Worm (Caenorhabditis elegans): ENCODE results near the gene unc-83.

Gene unc-83

ce11 chrV:6436332-6436731 lies 28.5 kb upstream of the unc-83 start, which contains the start of gene hpo-19:
Gene hpo-19, plus strand, starts transcription at chrV:6436645.
- TF ChIP-seq pes-1 (GFP tag; IDR thresholded peaks at IDR 0.05) (no peak), F13C5.2 (tag; optimal IDR thresholded peaks at IDR 0.05) (no peak), hmbx-1 (tag; optimal IDR thresholded peaks at IDR 0.05) (no peak), ceh-13 (GFP tag; optimal IDR thresholded peaks at IDR 0.05) (no peak), hnd-1 (tag; optimal IDR thresholded peaks at IDR 0.05) (no peak)

DNA sequence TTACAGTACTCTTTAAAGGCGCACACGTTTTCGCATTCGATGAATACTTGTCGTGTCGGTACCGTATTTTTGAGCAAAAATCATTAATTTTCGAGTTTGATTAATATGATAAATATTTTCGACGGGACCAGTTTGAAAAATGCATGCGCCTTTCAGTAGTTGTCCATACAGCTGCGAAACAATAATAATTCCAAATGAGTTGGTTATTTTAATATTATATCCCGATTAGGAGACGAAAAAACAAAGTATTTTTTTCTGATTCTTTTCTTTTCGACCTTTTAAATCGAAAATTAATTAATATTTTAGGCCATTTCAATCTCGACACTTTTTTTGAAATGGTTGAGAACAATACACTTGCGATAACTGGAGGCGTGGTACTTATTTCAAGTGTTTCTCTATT lies 26.3 kb upstream of the unc-83 start, which contains the start of gene T05H4.4:
Gene T05H4.4, plus strand, starts transcription at position 301 of the 400 bp plus-strand sequence.
- TF ChIP-seq hmbx-1 (tag; optimal IDR thresholded peaks at IDR 0.05): no peak
- no peak for TF ChIP-seq ets-7 (tag; optimal IDR thresholded peaks at IDR 0.05)
- TF ChIP-seq tra-4 (tag; optimal IDR thresholded peaks at IDR 0.05): no peak
- TF ChIP-seq sea-1 (GFP tag; conservative IDR thresholded peaks at IDR 0.05): no peak
- TF ChIP-seq B0310.2 (tag; optimal IDR thresholded peaks at IDR 0.05): no peak
- TF ChIP-seq flt-1 (GFP tag; IDR thresholded peaks at IDR 0.05): no peak
- TF ChIP-seq tbx-11 (GFP tag; IDR thresholded peaks at IDR 0.05): no peak
- TF ChIP-seq hnd-1 (tag; optimal IDR thresholded peaks at IDR 0.05): no peak
- no peak for TF ChIP-seq F13C5.2 (tag; optimal IDR thresholded peaks at IDR 0.05)
- no peak for TF ChIP-seq aly-1 (tag; optimal IDR thresholded peaks at IDR 0.05)
- TF ChIP-seq ceh-36 (tag; optimal IDR thresholded peaks at IDR 0.05): no peak
- no peak for TF ChIP-seq tbx-37 (GFP tag; conservative IDR thresholded peaks at IDR 0.05)
- TF ChIP-seq hmg-4 (GFP tag; optimal IDR thresholded peaks at IDR 0.05): no peak
- TF ChIP-seq ama-1 (optimal IDR thresholded peaks at IDR 0.05): no peak
- TF ChIP-seq ceh-13 (GFP tag; optimal IDR thresholded peaks at IDR 0.05): no peak
- TF ChIP-seq scrt-1 (GFP tag; IDR thresholded peaks at IDR 0.05): no peak
- TF ChIP-seq pes-1 (GFP tag; IDR thresholded peaks at IDR 0.05): no peak

DNA sequence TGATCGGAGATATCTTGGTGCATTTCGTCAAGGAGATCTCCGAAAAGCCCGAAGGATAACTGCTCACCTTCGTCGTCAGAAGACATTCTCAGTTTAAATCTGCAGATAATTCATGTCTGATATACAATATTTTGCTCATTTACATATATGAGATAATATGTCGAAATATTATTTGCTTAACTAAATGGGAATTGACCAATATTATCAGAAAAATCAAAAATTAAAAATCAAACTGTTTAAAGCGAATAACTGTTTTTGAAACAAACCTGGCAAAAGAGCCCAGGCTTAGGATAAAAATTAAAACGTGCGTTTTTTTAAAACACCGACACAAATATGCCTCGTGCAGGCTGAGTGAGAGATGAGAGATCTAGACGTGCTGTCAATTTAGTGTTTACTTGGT lies 23.3 kb upstream of the unc-83 start, which contains the start of gene T05H4.15:
Gene T05H4.15, minus strand, starts transcription at position 101 of the 400 bp plus-strand sequence.
- no peak for TF ChIP-seq sea-1 (GFP tag; conservative IDR thresholded peaks at IDR 0.05)
- no peak for TF ChIP-seq aly-1 (tag; optimal IDR thresholded peaks at IDR 0.05)
- TF ChIP-seq ceh-13 (GFP tag; optimal IDR thresholded peaks at IDR 0.05): no peak
- no peak for TF ChIP-seq tbx-11 (GFP tag; IDR thresholded peaks at IDR 0.05)
- no peak for TF ChIP-seq tbx-37 (GFP tag; conservative IDR thresholded peaks at IDR 0.05)
- TF ChIP-seq B0310.2 (tag; optimal IDR thresholded peaks at IDR 0.05): no peak
- no peak for TF ChIP-seq pes-1 (GFP tag; IDR thresholded peaks at IDR 0.05)
- TF ChIP-seq hnd-1 (tag; optimal IDR thresholded peaks at IDR 0.05): no peak
- no peak for TF ChIP-seq ets-7 (tag; optimal IDR thresholded peaks at IDR 0.05)
- no peak for TF ChIP-seq F13C5.2 (tag; optimal IDR thresholded peaks at IDR 0.05)
- no peak for TF ChIP-seq scrt-1 (GFP tag; IDR thresholded peaks at IDR 0.05)
- no peak for TF ChIP-seq hmbx-1 (tag; optimal IDR thresholded peaks at IDR 0.05)
- no peak for TF ChIP-seq ceh-36 (tag; optimal IDR thresholded peaks at IDR 0.05)
- no peak for TF ChIP-seq ama-1 (optimal IDR thresholded peaks at IDR 0.05)
- TF ChIP-seq tra-4 (tag; optimal IDR thresholded peaks at IDR 0.05): no peak

ce11 chrV:6442037-6442436 lies 22.8 kb upstream of the unc-83 start, which contains the start of gene T05H4.3:
Gene T05H4.3, plus strand, starts transcription at chrV:6442337.
- TF ChIP-seq pes-1 (GFP tag; IDR thresholded peaks at IDR 0.05): no peak
- no peak for TF ChIP-seq tra-4 (tag; optimal IDR thresholded peaks at IDR 0.05)
- TF ChIP-seq flt-1 (GFP tag; IDR thresholded peaks at IDR 0.05): no peak
- no peak for TF ChIP-seq hnd-1 (tag; optimal IDR thresholded peaks at IDR 0.05)
- TF ChIP-seq tbx-37 (GFP tag; conservative IDR thresholded peaks at IDR 0.05): no peak
- TF ChIP-seq hmg-4 (GFP tag; optimal IDR thresholded peaks at IDR 0.05): no peak
- no peak for TF ChIP-seq ama-1 (optimal IDR thresholded peaks at IDR 0.05)
- TF ChIP-seq B0310.2 (tag; optimal IDR thresholded peaks at IDR 0.05): no peak
- no peak for TF ChIP-seq ceh-36 (tag; optimal IDR thresholded peaks at IDR 0.05)
- no peak for TF ChIP-seq ets-7 (tag; optimal IDR thresholded peaks at IDR 0.05)

ce11 chrV:6448356-6448755 lies 16.5 kb upstream of the unc-83 start, which contains the start of gene fbxa-196:
Gene fbxa-196, plus strand, starts transcription at chrV:6448656.
- TF ChIP-seq ceh-13 (GFP tag; optimal IDR thresholded peaks at IDR 0.05) (no peak), ets-7 (tag; optimal IDR thresholded peaks at IDR 0.05) (no peak), sea-1 (GFP tag; conservative IDR thresholded peaks at IDR 0.05) (no peak), tbx-37 (GFP tag; conservative IDR thresholded peaks at IDR 0.05) (no peak), scrt-1 (GFP tag; IDR thresholded peaks at IDR 0.05) (no peak), F13C5.2 (tag; optimal IDR thresholded peaks at IDR 0.05) (no peak), hnd-1 (tag; optimal IDR thresholded peaks at IDR 0.05) (no peak), aly-1 (tag; optimal IDR thresholded peaks at IDR 0.05) (no peak), B0310.2 (tag; optimal IDR thresholded peaks at IDR 0.05) (no peak), tra-4 (tag; optimal IDR thresholded peaks at IDR 0.05) (no peak), ceh-36 (tag; optimal IDR thresholded peaks at IDR 0.05) (no peak), pes-1 (GFP tag; IDR thresholded peaks at IDR 0.05) (no peak), tbx-11 (GFP tag; IDR thresholded peaks at IDR 0.05) (no peak), ama-1 (optimal IDR thresholded peaks at IDR 0.05) (no peak), hmbx-1 (tag; optimal IDR thresholded peaks at IDR 0.05) (no peak), flt-1 (GFP tag; IDR thresholded peaks at IDR 0.05) (no peak), hmg-4 (GFP tag; optimal IDR thresholded peaks at IDR 0.05) (no peak)

DNA sequence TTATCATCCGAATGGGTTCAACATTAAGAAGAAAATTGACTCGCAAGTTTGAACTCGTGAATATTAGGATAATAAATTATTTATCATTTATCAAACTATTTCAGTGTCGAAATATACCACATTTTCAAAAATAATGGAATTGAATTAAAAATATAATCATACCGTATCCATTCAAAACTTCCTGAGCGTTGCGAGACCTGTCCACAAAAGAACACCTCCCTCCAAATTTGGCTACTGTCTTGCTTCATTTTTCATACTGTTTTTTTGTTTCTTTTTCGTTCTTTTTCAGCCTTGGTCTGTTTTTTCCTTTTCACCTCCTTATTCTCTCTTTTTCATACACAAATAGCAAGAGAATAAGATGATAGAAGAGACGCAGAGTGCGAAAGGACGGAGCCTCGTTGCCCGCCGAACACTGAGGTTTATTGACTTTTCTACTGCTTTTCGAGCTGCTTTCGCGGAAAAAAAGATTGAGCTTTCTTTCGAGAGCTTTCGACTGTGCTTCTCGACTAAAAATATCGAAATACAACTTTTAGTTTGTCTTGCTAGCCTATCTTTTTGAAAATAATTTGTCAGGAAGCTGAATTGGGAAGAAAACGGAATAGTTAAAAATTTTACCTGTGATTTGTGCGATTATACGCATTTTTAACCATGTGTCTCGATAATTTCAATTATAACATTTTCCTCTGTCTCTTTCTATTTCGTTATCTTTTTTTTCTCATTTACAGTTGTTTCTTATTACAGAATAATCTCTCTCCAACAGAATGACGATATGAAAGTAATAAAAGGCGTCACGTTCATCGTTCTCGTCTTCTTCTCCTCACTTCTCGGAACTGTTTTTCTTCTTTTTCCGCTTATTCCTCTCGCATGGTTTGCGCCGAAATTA lies 14.5 kb upstream of the unc-83 start, which contains the start of gene acl-8:
Gene acl-8, plus strand, starts transcription at position 742 of the 883 bp plus-strand sequence.
- TF ChIP-seq tbx-37 (GFP tag; conservative IDR thresholded peaks at IDR 0.05) (no peak), scrt-1 (GFP tag; IDR thresholded peaks at IDR 0.05) (no peak), sea-1 (GFP tag; conservative IDR thresholded peaks at IDR 0.05) (no peak), ceh-13 (GFP tag; optimal IDR thresholded peaks at IDR 0.05) (no peak)

DNA sequence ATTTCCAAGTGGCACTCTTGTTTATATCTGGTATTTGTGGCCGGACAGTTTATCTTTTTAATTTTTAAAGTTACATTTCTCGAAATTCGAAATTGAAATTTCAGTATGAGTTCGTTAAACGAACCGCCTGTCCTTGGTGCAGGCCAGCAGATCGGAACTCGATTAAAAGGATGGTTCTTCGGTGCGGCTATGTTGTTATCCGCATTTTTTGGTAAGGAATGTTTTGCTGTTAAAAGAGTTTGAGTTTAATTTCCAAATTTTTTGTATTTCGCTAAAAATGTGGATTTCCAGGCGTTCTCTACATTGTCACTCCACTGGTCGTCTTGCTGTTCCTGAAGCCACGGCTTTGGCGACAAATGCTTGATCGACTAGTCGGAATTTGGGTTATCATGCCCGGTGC lies 11.7 kb upstream of the unc-83 start, which contains the start of gene acl-9:
Gene acl-9, plus strand, starts transcription at position 105 of the 400 bp plus-strand sequence.
- no peak for TF ChIP-seq ceh-36 (tag; optimal IDR thresholded peaks at IDR 0.05)
- TF ChIP-seq hmbx-1 (tag; optimal IDR thresholded peaks at IDR 0.05): no peak
- no peak for TF ChIP-seq hmg-4 (GFP tag; optimal IDR thresholded peaks at IDR 0.05)
- TF ChIP-seq scrt-1 (GFP tag; IDR thresholded peaks at IDR 0.05): no peak
- no peak for TF ChIP-seq ets-7 (tag; optimal IDR thresholded peaks at IDR 0.05)
- TF ChIP-seq tra-4 (tag; optimal IDR thresholded peaks at IDR 0.05): no peak
- no peak for TF ChIP-seq ceh-13 (GFP tag; optimal IDR thresholded peaks at IDR 0.05)
- TF ChIP-seq ama-1 (optimal IDR thresholded peaks at IDR 0.05): no peak
